Worm (Caenorhabditis elegans) whole organism, late embryonic: ENCODE measurements around the gene ttbk-7.

Experiments used
- C08G9.2 ChIP-seq: sonication (generic microtip); optimal IDR thresholded peaks from 2 replicates; lab custom pipeline; 2016; ENCODE audit warnings: mild to moderate bottlenecking, missing genetic modification characterization, moderate library complexity, missing compliant biosample characterization
- F13H6.1 ChIP-seq: sonication (generic microtip); optimal IDR thresholded peaks from 2 replicates; lab custom pipeline; 2016; ENCODE audit warnings: missing genetic modification characterization, missing compliant biosample characterization
- T23F11.4 ChIP-seq: fragments of 200-800 bp; sonication (Bioruptor generic); optimal IDR thresholded peaks from 2 replicates; lab custom pipeline; 2018; ENCODE audit warnings: mild to moderate bottlenecking, missing genetic modification characterization, missing compliant biosample characterization
- Y22D7AL.16 ChIP-seq: sonication (generic microtip); optimal IDR thresholded peaks from 2 replicates; lab custom pipeline; 2016; ENCODE audit warnings: missing genetic modification characterization, missing compliant biosample characterization
- ceh-14 ChIP-seq: sonication (generic microtip); optimal IDR thresholded peaks from 2 replicates; lab custom pipeline; 2016; ENCODE audit warnings: missing genotype, missing genetic modification characterization, missing compliant biosample characterization
- ceh-19 ChIP-seq: fragments of 200-800 bp; sonication (Bioruptor generic); optimal IDR thresholded peaks from 2 replicates; lab custom pipeline; 2018; ENCODE audit warnings: mild to moderate bottlenecking, missing genetic modification characterization, missing compliant biosample characterization
- ceh-22 ChIP-seq: sonication (generic microtip); optimal IDR thresholded peaks from 2 replicates; lab custom pipeline; 2017; ENCODE audit warnings: missing biosample characterization, missing genetic modification characterization
- ceh-24 ChIP-seq: sonication (generic microtip); optimal IDR thresholded peaks from 2 replicates; lab custom pipeline; 2016; ENCODE audit warnings: mild to moderate bottlenecking, missing genetic modification characterization, missing compliant biosample characterization
- ceh-30 ChIP-seq: fragments of 150-350 bp; optimal IDR thresholded peaks from 2 replicates; lab custom pipeline; 2014; ENCODE audit warnings: missing biosample characterization, missing genetic modification characterization
- ceh-31 ChIP-seq: sonication (generic microtip); optimal IDR thresholded peaks from 2 replicates; lab custom pipeline; 2016; ENCODE audit warnings: missing genetic modification characterization, missing compliant biosample characterization
- ceh-34 ChIP-seq: sonication (generic microtip); optimal IDR thresholded peaks from 2 replicates; lab custom pipeline; 2016; ENCODE audit warnings: mild to moderate bottlenecking, missing genetic modification characterization, missing compliant biosample characterization
- ceh-48 ChIP-seq: sonication (generic microtip); optimal IDR thresholded peaks from 2 replicates; lab custom pipeline; 2016; ENCODE audit warnings: missing genetic modification characterization, inconsistent platforms, missing compliant biosample characterization
- ceh-9 ChIP-seq: sonication (generic microtip); optimal IDR thresholded peaks from 2 replicates; lab custom pipeline; 2016; ENCODE audit warnings: mild to moderate bottlenecking, missing genetic modification characterization, inconsistent platforms, missing compliant biosample characterization
- che-1 ChIP-seq: sonication (generic microtip); optimal IDR thresholded peaks from 2 replicates; lab custom pipeline; 2016; ENCODE audit warnings: mild to moderate bottlenecking, missing genetic modification characterization, missing compliant biosample characterization
- dmd-4 ChIP-seq: sonication (generic microtip); optimal IDR thresholded peaks from 2 replicates; lab custom pipeline; 2016; ENCODE audit warnings: borderline replicate concordance, missing genetic modification characterization, missing compliant biosample characterization
- dve-1 ChIP-seq: sonication (generic microtip); optimal IDR thresholded peaks from 2 replicates; lab custom pipeline; 2017; ENCODE audit warnings: antibody characterized with exemption, mild to moderate bottlenecking, missing genetic modification characterization, missing compliant biosample characterization
- ets-4 ChIP-seq: sonication (generic microtip); optimal IDR thresholded peaks from 2 replicates; lab custom pipeline; 2016; ENCODE audit warnings: missing genetic modification characterization, missing compliant biosample characterization
- eyg-1 ChIP-seq: sonication (generic microtip); optimal IDR thresholded peaks from 2 replicates; lab custom pipeline; 2016; ENCODE audit warnings: missing genotype, missing genetic modification characterization, missing compliant biosample characterization
- fkh-10 ChIP-seq: fragments of 150-350 bp; optimal IDR thresholded peaks from 2 replicates; lab custom pipeline; 2014; ENCODE audit warnings: missing biosample characterization, missing genetic modification reagents, missing genetic modification characterization
- hlh-30 ChIP-seq: sonication (generic microtip); optimal IDR thresholded peaks from 2 replicates; lab custom pipeline; 2017; ENCODE audit warnings: antibody characterized with exemption, missing genetic modification characterization, missing compliant biosample characterization; ENCODE audit not compliant: insufficient read depth
- hlh-6 ChIP-seq: sonication (generic microtip); optimal IDR thresholded peaks from 2 replicates; lab custom pipeline; 2016; ENCODE audit warnings: missing genotype, missing genetic modification characterization, missing compliant biosample characterization
- hlh-8 ChIP-seq: sonication (generic microtip); optimal IDR thresholded peaks from 2 replicates; lab custom pipeline; 2016; ENCODE audit warnings: missing genotype, missing genetic modification characterization, missing compliant biosample characterization
- lin-11 ChIP-seq: fragments of 200-800 bp; sonication (Bioruptor generic); optimal IDR thresholded peaks from 2 replicates; lab custom pipeline; 2018; ENCODE audit warnings: mild to moderate bottlenecking, missing genetic modification characterization, missing compliant biosample characterization
- odd-2 ChIP-seq: sonication (generic microtip); optimal IDR thresholded peaks from 2 replicates; lab custom pipeline; 2017; ENCODE audit warnings: antibody characterized with exemption, mild to moderate bottlenecking, missing genetic modification characterization, missing compliant biosample characterization
- pag-3 ChIP-seq: sonication (generic microtip); optimal IDR thresholded peaks from 2 replicates; lab custom pipeline; 2016; ENCODE audit warnings: missing compliant biosample characterization, missing genetic modification characterization, borderline replicate concordance
- pat-9 ChIP-seq: fragments of 200-800 bp; sonication (Bioruptor generic); optimal IDR thresholded peaks from 2 replicates; lab custom pipeline; 2018; ENCODE audit warnings: mild to moderate bottlenecking, missing genetic modification characterization, moderate library complexity, missing compliant biosample characterization
- pax-1 ChIP-seq: fragments of 150-350 bp; optimal IDR thresholded peaks from 2 replicates; lab custom pipeline; 2014; ENCODE audit warnings: missing biosample characterization, missing genetic modification characterization
- ref-2 ChIP-seq: sonication (generic microtip); optimal IDR thresholded peaks from 2 replicates; lab custom pipeline; 2016; ENCODE audit warnings: missing genetic modification characterization, missing compliant biosample characterization
- sox-2 ChIP-seq: fragments of 200-800 bp; sonication (Bioruptor generic); IDR thresholded peaks from 2 replicates; pipeline ENCODE4 v1.3.6; 2022; ENCODE audit warnings: missing genetic modification reagents, missing genetic modification characterization, missing compliant biosample characterization
- syd-9 ChIP-seq: sonication (generic microtip); optimal IDR thresholded peaks from 2 replicates; lab custom pipeline; 2016; ENCODE audit warnings: mild to moderate bottlenecking, missing genetic modification characterization, moderate library complexity, missing compliant biosample characterization
- tbx-2 ChIP-seq: sonication (generic microtip); optimal IDR thresholded peaks from 2 replicates; lab custom pipeline; 2016; ENCODE audit warnings: missing genetic modification characterization, missing compliant biosample characterization
- tbx-7 ChIP-seq: sonication (generic microtip); optimal IDR thresholded peaks from 2 replicates; lab custom pipeline; 2016; ENCODE audit warnings: missing genotype, missing genetic modification characterization, missing compliant biosample characterization
- ttx-3 ChIP-seq: sonication (generic microtip); optimal IDR thresholded peaks from 2 replicates; lab custom pipeline; 2016; ENCODE audit warnings: missing genetic modification reagents, missing genetic modification characterization, missing compliant biosample characterization
- unc-42 ChIP-seq: sonication (generic microtip); optimal IDR thresholded peaks from 2 replicates; lab custom pipeline; 2016; ENCODE audit warnings: missing genotype, missing genetic modification characterization, missing compliant biosample characterization
- unc-55 ChIP-seq: sonication (generic microtip); optimal IDR thresholded peaks from 2 replicates; lab custom pipeline; 2017; ENCODE audit warnings: missing biosample characterization, missing genetic modification reagents, missing genetic modification characterization
- unc-86 ChIP-seq: sonication (generic microtip); optimal IDR thresholded peaks from 2 replicates; lab custom pipeline; 2016; ENCODE audit warnings: missing genetic modification characterization, missing compliant biosample characterization

Gene ttbk-7

ce11 chrV:12898583-12899232, 3.0 kb upstream of the ttbk-7 start:
- TF ChIP-seq ref-2 (tag; lab: Kevin White, UChicago), result no peak
- no peak for TF ChIP-seq che-1 (tag; lab: Kevin White, UChicago)
- no peak for TF ChIP-seq pat-9
- TF ChIP-seq ttx-3 (tag; lab: Kevin White, UChicago), result no peak
- peak; percentile 40 for TF ChIP-seq ceh-19
- TF ChIP-seq ceh-34, result peak; percentile 47
- TF ChIP-seq lin-11 (tag; lab: Kevin White, UChicago), result no peak
- no peak for TF ChIP-seq sox-2

- TF ChIP-seq eyg-1 (tag; lab: Kevin White, UChicago), result no peak
- TF ChIP-seq unc-86 (tag; lab: Kevin White, UChicago), result no peak
- TF ChIP-seq ceh-30 (tag; lab: Kevin White, UChicago), result no peak
- no peak for TF ChIP-seq hlh-8 (tag; lab: Kevin White, UChicago)
- TF ChIP-seq tbx-2 (tag; lab: Kevin White, UChicago), result peak; percentile 27
- TF ChIP-seq ceh-31, result peak; percentile 64
- TF ChIP-seq ceh-22 (tag; lab: Kevin White, UChicago), result no peak
- no peak for TF ChIP-seq hlh-6
- TF ChIP-seq Y22D7AL.16 (tag; lab: Kevin White, UChicago), result no peak
- TF ChIP-seq unc-42 (tag; lab: Kevin White, UChicago), result peak; percentile 92
- no peak for TF ChIP-seq pag-3
- TF ChIP-seq dmd-4, result no peak
- no peak for TF ChIP-seq dve-1 (tag; lab: Kevin White, UChicago)
- peak; percentile 55 for TF ChIP-seq pax-1 (tag; lab: Kevin White, UChicago)
- TF ChIP-seq C08G9.2 (tag; lab: Kevin White, UChicago), result no peak
- TF ChIP-seq ceh-48 (tag; lab: Kevin White, UChicago), result no peak
- TF ChIP-seq odd-2, result no peak
- TF ChIP-seq ceh-19, result no peak
- no peak for TF ChIP-seq syd-9 (tag; lab: Kevin White, UChicago)
- TF ChIP-seq hlh-30 (tag; lab: Kevin White, UChicago), result no peak
- no peak for TF ChIP-seq ceh-34
- no peak for TF ChIP-seq pat-9
- TF ChIP-seq ceh-14, result no peak
- no peak for TF ChIP-seq F13H6.1
- TF ChIP-seq ceh-24 (tag; lab: Kevin White, UChicago), result no peak
- TF ChIP-seq ceh-9, result no peak
- no peak for TF ChIP-seq che-1 (tag; lab: Kevin White, UChicago)
Measured at ce11 chrV:12897338-12897737, 1.7 kb upstream of the ttbk-7 start.

- TF ChIP-seq T23F11.4 (GFP tag; lab: Kevin White, UChicago), result no peak
- TF ChIP-seq pat-9, result no peak
- TF ChIP-seq C08G9.2 (tag; lab: Kevin White, UChicago), result no peak
- TF ChIP-seq tbx-7 (tag; lab: Kevin White, UChicago), result no peak
- peak; percentile 47 for TF ChIP-seq unc-55 (GFP tag; lab: Kevin White, UChicago)
- no peak for TF ChIP-seq ets-4 (tag; lab: Kevin White, UChicago)
- TF ChIP-seq fkh-10 (GFP tag; lab: Kevin White, UChicago), result no peak
- TF ChIP-seq, all 69 proteins: peak for 1
Measured at ce11 chrV:12896850-12897249, 1.2 kb upstream of the ttbk-7 start.

ce11 chrV:12885860-12886259, 9.8 kb downstream of the ttbk-7 start, which contains the start of gene glb-24:
glb-24 (minus strand) TSS chrV:12885960.
- no peak for TF ChIP-seq C08G9.2 (tag; lab: Kevin White, UChicago)
